Fruit fly (Drosophila melanogaster) whole organism, embryonic: ENCODE results near the gene CG4586.

Experiments used
- BEAF-32 ChIP-seq: fragments of 200-800 bp; sonication (Bioruptor generic); optimal IDR thresholded peaks from 3 replicates; lab custom pipeline; 2017; ENCODE audit warnings: missing biosample characterization, missing genetic modification characterization, mild to moderate bottlenecking, moderate library complexity, missing genetic modification reagents
- Bteb2 ChIP-seq: fragments of 200-800 bp; sonication (Bioruptor generic); optimal IDR thresholded peaks from 2 replicates; lab custom pipeline; 2016; ENCODE audit warnings: missing biosample characterization, missing genetic modification characterization
- CG1024 ChIP-seq: fragments of 200-800 bp; sonication (Bioruptor generic); IDR thresholded peaks from 2 replicates; pipeline ENCODE4 v1.3.6; 2022; ENCODE audit warnings: missing biosample characterization, missing genetic modification characterization
- CG10366 ChIP-seq: fragments of 200-800 bp; sonication (Bioruptor generic); IDR thresholded peaks from 2 replicates; pipeline ENCODE4 v1.3.6; 2022; ENCODE audit warnings: missing biosample characterization, missing genetic modification characterization
- CG11398 ChIP-seq: fragments of 200-800 bp; sonication (Bioruptor generic); optimal IDR thresholded peaks from 2 replicates; lab custom pipeline; 2016; ENCODE audit warnings: missing biosample characterization, missing genetic modification characterization
- CG11504 ChIP-seq: fragments of 200-800 bp; sonication (Bioruptor generic); optimal IDR thresholded peaks from 3 replicates; lab custom pipeline; 2019; ENCODE audit warnings: missing biosample characterization, mild to moderate bottlenecking, missing genetic modification characterization, moderate library complexity
- CG12391 ChIP-seq: fragments of 200-800 bp; sonication (Bioruptor generic); optimal IDR thresholded peaks from 3 replicates; lab custom pipeline; 2018; ENCODE audit warnings: missing biosample characterization, mild to moderate bottlenecking, missing genetic modification characterization, moderate library complexity
- CG12659 ChIP-seq: fragments of 200-800 bp; sonication (Bioruptor generic); optimal IDR thresholded peaks from 3 replicates; lab custom pipeline; 2017; ENCODE audit warnings: mild to moderate bottlenecking, missing biosample characterization, missing genetic modification reagents, missing genetic modification characterization
- CG13123 ChIP-seq: fragments of 200-800 bp; sonication (Bioruptor generic); optimal IDR thresholded peaks from 2 replicates; lab custom pipeline; 2016; ENCODE audit warnings: missing biosample characterization, missing genetic modification characterization
- CG1647 ChIP-seq: fragments of 200-800 bp; sonication (Bioruptor generic); optimal IDR thresholded peaks from 3 replicates; lab custom pipeline; 2016; ENCODE audit warnings: missing biosample characterization, missing genetic modification characterization
- CG16779 ChIP-seq: fragments of 200-800 bp; sonication (Bioruptor generic); IDR thresholded peaks from 2 replicates; pipeline ENCODE4 v1.3.6; 2022; ENCODE audit warnings: missing biosample characterization, missing genetic modification characterization
- CG31224 ChIP-seq: fragments of 200-800 bp; sonication (Bioruptor generic); IDR thresholded peaks from 2 replicates; pipeline ENCODE4 v1.3.6; 2022; ENCODE audit warnings: missing biosample characterization, missing genetic modification characterization
- CG33557 ChIP-seq: fragments of 200-800 bp; sonication (Bioruptor generic); optimal IDR thresholded peaks from 2 replicates; lab custom pipeline; 2019; ENCODE audit warnings: missing biosample characterization, mild to moderate bottlenecking, missing genetic modification characterization, moderate library complexity
- CG3995 ChIP-seq: fragments of 200-800 bp; sonication (Bioruptor generic); optimal IDR thresholded peaks from 3 replicates; lab custom pipeline; 2016; ENCODE audit warnings: missing biosample characterization, missing genetic modification characterization
- CG4707 ChIP-seq: fragments of 200-800 bp; sonication (Bioruptor generic); optimal IDR thresholded peaks from 2 replicates; lab custom pipeline; 2018; ENCODE audit warnings: missing biosample characterization, mild to moderate bottlenecking, missing genetic modification characterization, moderate library complexity
- CG5180 ChIP-seq: fragments of 200-800 bp; sonication (Bioruptor generic); optimal IDR thresholded peaks from 3 replicates; lab custom pipeline; 2017; ENCODE audit warnings: missing biosample characterization, missing genetic modification characterization, mild to moderate bottlenecking, moderate library complexity, missing genetic modification reagents
- CG6654 ChIP-seq: fragments of 200-800 bp; sonication (Bioruptor generic); optimal IDR thresholded peaks from 2 replicates; lab custom pipeline; 2017; ENCODE audit warnings: missing biosample characterization, mild to moderate bottlenecking, missing genetic modification characterization
- CG6813 ChIP-seq: fragments of 200-800 bp; sonication (Bioruptor generic); optimal IDR thresholded peaks from 2 replicates; lab custom pipeline; 2017; ENCODE audit warnings: missing biosample characterization, missing genetic modification characterization, mild to moderate bottlenecking, moderate library complexity, missing genetic modification reagents
- CG7271 ChIP-seq: fragments of 200-800 bp; sonication (Bioruptor generic); optimal IDR thresholded peaks from 2 replicates; lab custom pipeline; 2018; ENCODE audit warnings: missing biosample characterization, mild to moderate bottlenecking, missing genetic modification characterization, moderate library complexity
- Dip2 ChIP-seq: fragments of 200-800 bp; sonication (Bioruptor generic); IDR thresholded peaks from 2 replicates; pipeline ENCODE4 v1.3.6; 2022; ENCODE audit warnings: missing biosample characterization, missing genetic modification characterization
- Dll ChIP-seq: fragments of 200-800 bp; sonication (Bioruptor generic); IDR thresholded peaks from 4 replicates; pipeline ENCODE4 v1.3.6; 2022; ENCODE audit warnings: missing biosample characterization, missing genetic modification characterization; ENCODE audit not compliant: partially characterized antibody
- HLH4C ChIP-seq: fragments of 200-800 bp; sonication (Bioruptor generic); IDR thresholded peaks from 3 replicates; pipeline ENCODE4 v1.3.6; 2022; ENCODE audit warnings: missing biosample characterization, missing genetic modification characterization; ENCODE audit not compliant: partially characterized antibody
- HLH54F ChIP-seq: fragments of 200-800 bp; sonication (Bioruptor generic); optimal IDR thresholded peaks from 3 replicates; lab custom pipeline; 2016; ENCODE audit warnings: missing biosample characterization, missing genetic modification characterization
- Lpt ChIP-seq: fragments of >200 bp; optimal IDR thresholded peaks from 2 replicates; lab custom pipeline; 2018; ENCODE audit warnings: missing biosample characterization, missing genetic modification characterization
- Oaz ChIP-seq: fragments of 200-800 bp; sonication (Bioruptor generic); IDR thresholded peaks from 2 replicates; pipeline ENCODE4 v1.3.6; 2022; ENCODE audit warnings: missing biosample characterization, missing genetic modification characterization
- Spps ChIP-seq: fragments of 200-800 bp; sonication (Bioruptor generic); optimal IDR thresholded peaks from 2 replicates; lab custom pipeline; 2018; ENCODE audit warnings: missing biosample characterization, mild to moderate bottlenecking, missing genetic modification characterization
- Sry-β ChIP-seq: fragments of 200-800 bp; sonication (Bioruptor generic); optimal IDR thresholded peaks from 2 replicates; lab custom pipeline; 2018; ENCODE audit warnings: missing biosample characterization, mild to moderate bottlenecking, missing genetic modification characterization, moderate library complexity
- TFAM ChIP-seq: fragments of 200-800 bp; sonication (Bioruptor generic); optimal IDR thresholded peaks from 2 replicates; lab custom pipeline; 2017; ENCODE audit warnings: missing biosample characterization, missing genetic modification characterization, inconsistent platforms
- abd-A ChIP-seq: fragments of 200-800 bp; sonication (Bioruptor generic); optimal IDR thresholded peaks from 3 replicates; lab custom pipeline; 2019; ENCODE audit warnings: missing biosample characterization, mild to moderate bottlenecking, missing genetic modification characterization, moderate library complexity
- bigmax ChIP-seq: fragments of 200-800 bp; sonication (Bioruptor generic); optimal IDR thresholded peaks from 2 replicates; lab custom pipeline; 2018; ENCODE audit warnings: missing biosample characterization, mild to moderate bottlenecking, missing genetic modification characterization
- chn ChIP-seq: fragments of 200-800 bp; sonication (Bioruptor generic); optimal IDR thresholded peaks from 2 replicates; lab custom pipeline; 2016; ENCODE audit warnings: missing biosample characterization, missing genetic modification characterization
- ci ChIP-seq: fragments of 200-800 bp; sonication (Bioruptor generic); IDR thresholded peaks from 3 replicates; pipeline ENCODE4 v1.3.6; 2022; ENCODE audit warnings: missing biosample characterization, missing genetic modification characterization
- corto ChIP-seq: fragments of 200-800 bp; sonication (Bioruptor generic); optimal IDR thresholded peaks from 2 replicates; lab custom pipeline; 2016; ENCODE audit warnings: missing biosample characterization, mild to moderate bottlenecking, missing genetic modification characterization, moderate library complexity
- dmrt11E ChIP-seq: fragments of 200-800 bp; sonication (Bioruptor generic); optimal IDR thresholded peaks from 3 replicates; lab custom pipeline; 2018; ENCODE audit warnings: missing biosample characterization, mild to moderate bottlenecking, missing genetic modification characterization, moderate library complexity
- dpn ChIP-seq, 2 experiments: fragments of 200-800 bp; sonication (Bioruptor generic); optimal IDR thresholded peaks; 3 replicates each; lab custom pipeline; 2016; ENCODE audit warnings: missing biosample characterization in 2 of 2, missing genetic modification characterization in 2 of 2
- ewg ChIP-seq: fragments of 200-800 bp; sonication (Bioruptor generic); optimal IDR thresholded peaks from 3 replicates; lab custom pipeline; 2017; ENCODE audit warnings: mild to moderate bottlenecking, missing biosample characterization, missing genetic modification reagents, missing genetic modification characterization
- fd3F ChIP-seq: fragments of 200-800 bp; sonication (Bioruptor generic); optimal IDR thresholded peaks from 2 replicates; lab custom pipeline; 2018; ENCODE audit warnings: missing biosample characterization, mild to moderate bottlenecking, missing genetic modification characterization, moderate library complexity
- ftz-f1 ChIP-seq: fragments of 200-800 bp; sonication (Bioruptor generic); optimal IDR thresholded peaks from 2 replicates; lab custom pipeline; 2016; ENCODE audit warnings: missing biosample characterization, missing genetic modification characterization
- fu2 ChIP-seq: fragments of 200-800 bp; sonication (Bioruptor generic); optimal IDR thresholded peaks from 2 replicates; lab custom pipeline; 2016; ENCODE audit warnings: missing biosample characterization, missing genetic modification characterization
- her ChIP-seq: fragments of 200-800 bp; sonication (Bioruptor generic); optimal IDR thresholded peaks from 2 replicates; lab custom pipeline; 2016; ENCODE audit warnings: missing biosample characterization, missing genetic modification characterization
- jumu ChIP-seq: fragments of 200-800 bp; sonication (Bioruptor generic); optimal IDR thresholded peaks from 3 replicates; lab custom pipeline; 2016; ENCODE audit warnings: missing biosample characterization, missing genetic modification characterization
- odd ChIP-seq: fragments of 200-800 bp; sonication (Bioruptor generic); optimal IDR thresholded peaks from 2 replicates; lab custom pipeline; 2017; ENCODE audit warnings: missing biosample characterization, mild to moderate bottlenecking, missing genetic modification characterization
- rib ChIP-seq: fragments of 200-800 bp; sonication (Bioruptor generic); IDR thresholded peaks from 2 replicates; pipeline ENCODE4 v1.3.6; 2022; ENCODE audit warnings: missing biosample characterization, missing genetic modification characterization
- sens-2 ChIP-seq: fragments of 200-800 bp; sonication (Bioruptor generic); IDR thresholded peaks from 2 replicates; pipeline ENCODE4 v1.3.6; 2022; ENCODE audit warnings: missing biosample characterization, missing genetic modification characterization
- sisA ChIP-seq: fragments of 200-800 bp; sonication (Bioruptor generic); IDR thresholded peaks from 2 replicates; pipeline ENCODE4 v1.3.6; 2022; ENCODE audit warnings: missing biosample characterization, missing genetic modification characterization
- so ChIP-seq: fragments of 200-800 bp; sonication (Bioruptor generic); IDR thresholded peaks from 3 replicates; pipeline ENCODE4 v1.3.6; 2022; ENCODE audit warnings: missing biosample characterization, missing genetic modification characterization
- sug ChIP-seq: fragments of 200-800 bp; optimal IDR thresholded peaks from 2 replicates; lab custom pipeline; 2019; ENCODE audit warnings: missing biosample characterization, mild to moderate bottlenecking, missing genetic modification characterization, moderate library complexity
- tap ChIP-seq: fragments of 200-800 bp; optimal IDR thresholded peaks from 3 replicates; lab custom pipeline; 2019; ENCODE audit warnings: missing biosample characterization, mild to moderate bottlenecking, missing genetic modification characterization, moderate library complexity
- tgo ChIP-seq: fragments of 200-800 bp; sonication (Bioruptor generic); IDR thresholded peaks from 3 replicates; pipeline ENCODE4 v1.3.6; 2022; ENCODE audit warnings: missing biosample characterization, missing genetic modification characterization
- tna ChIP-seq: fragments of 200-800 bp; sonication (Bioruptor generic); IDR thresholded peaks from 2 replicates; pipeline ENCODE4 v1.3.6; 2022; ENCODE audit warnings: missing biosample characterization, missing genetic modification characterization; ENCODE audit not compliant: partially characterized antibody
- zen2 ChIP-seq: fragments of 200-800 bp; sonication (Bioruptor generic); IDR thresholded peaks from 3 replicates; pipeline ENCODE4 v1.3.6; 2022; ENCODE audit warnings: missing biosample characterization, missing genetic modification characterization; ENCODE audit not compliant: partially characterized antibody

The CG4586 gene

dm6 chrX:6998492-6998852 is 28.8 kb downstream of the CG4586 start, which contains the start of gene Inx2 (continued):
- TF ChIP-seq tgo (no peak), odd (GFP tag; lab: Kevin White, UChicago) (no peak), HLH54F (GFP tag; lab: Kevin White, UChicago) (no peak), CG16779 (GFP tag; lab: Robert Waterston, UW) (no peak), CG5180 (peak; percentile 92), Dip2 (GFP tag; lab: Robert Waterston, UW) (no peak), zen2 (GFP tag; lab: Robert Waterston, UW) (peak; percentile 71; the same call in 2 of the 3 replicates), Dll (no peak), CG10366 (GFP tag; lab: Robert Waterston, UW) (no peak), CG12659 (GFP tag; lab: Kevin White, UChicago) (peak; percentile 9), Bteb2 (GFP tag; lab: Kevin White, UChicago) (peak; percentile 9), CG31224 (no peak), sisA (GFP tag; lab: Robert Waterston, UW) (no peak), fu2 (no peak), Spps (tag; lab: Kevin White, UChicago) (no peak), her (peak; percentile 52), Lpt (GFP tag; lab: Kevin White, UChicago) (no peak), fd3F (GFP tag; lab: Kevin White, UChicago) (no peak), BEAF-32 (no peak), abd-A (tag; lab: Kevin White, UChicago) (peak; percentile 18), chn (GFP tag; lab: Kevin White, UChicago) (peak; percentile 28), CG4707 (GFP tag; lab: Kevin White, UChicago) (no peak), tap (peak; percentile 41), CG1024 (GFP tag; lab: Robert Waterston, UW) (no peak), ci (GFP tag; lab: Robert Waterston, UW) (peak; percentile 85), so (GFP tag; lab: Robert Waterston, UW) (0 out of 3 replicates have a peak, but pooled peaks have one; percentile 10), tna (GFP tag; lab: Robert Waterston, UW) (no peak), HLH4C (no peak), Sry-β (GFP tag; lab: Kevin White, UChicago) (no peak), CG3995 (no peak), CG33557 (GFP tag; lab: Kevin White, UChicago) (no peak), CG6813 (GFP tag; lab: Kevin White, UChicago) (peak; percentile 14), CG7271 (no peak), jumu (no peak), CG13123 (GFP tag; lab: Kevin White, UChicago) (no peak), corto (no peak), Oaz (GFP tag; lab: Robert Waterston, UW) (no peak), bigmax (GFP tag; lab: Kevin White, UChicago) (no peak), CG12391 (tag; lab: Kevin White, UChicago) (no peak), sens-2 (no peak), CG6654 (GFP tag; lab: Kevin White, UChicago) (no peak), dpn (GFP tag; optimal IDR thresholded peaks at IDR 0.05; lab: Kevin White, UChicago) (no peak), rib (0 out of 2 replicates have a peak, but pooled peaks have one; percentile 56), TFAM (no peak), CG1647 (no peak), ewg (GFP tag; lab: Kevin White, UChicago) (peak; percentile 21), CG11398 (peak; percentile 10), dmrt11E (no peak), CG11504 (tag; lab: Kevin White, UChicago) (peak; percentile 2), sug (tag; lab: Kevin White, UChicago) (peak; percentile 88), ftz-f1 (GFP tag; lab: Kevin White, UChicago) (peak; percentile 61)
